Worm (Caenorhabditis elegans) whole organism, late embryonic: ENCODE results near the gene T13A10.64.
"Not testable (repeated sequence)": the region's sequence is repeated elsewhere in the genome, so short reads cannot be mapped to it uniquely, and the experiment has no call there.

Experiments
- F13H6.1 ChIP-seq: sonication (generic microtip); optimal IDR thresholded peaks from 2 replicates; lab custom pipeline; 2016; ENCODE audit warnings: missing genetic modification characterization, missing compliant biosample characterization
- tbx-7 ChIP-seq: sonication (generic microtip); optimal IDR thresholded peaks from 2 replicates; lab custom pipeline; 2016; ENCODE audit warnings: missing genotype, missing genetic modification characterization, missing compliant biosample characterization

- TF ChIP-seq F13H6.1, tbx-7 (tag; lab: Kevin White, UChicago): not testable (repeated sequence)
Measured at ce11 chrIV:6209958-6210357, 44.8 kb upstream of the T13A10.64 start.
